Fruit fly (Drosophila melanogaster) whole organism, embryonic: ENCODE results near the gene mAcon1.

Source experiments
- Abd-B ChIP-seq: fragments of 200-800 bp; sonication (Bioruptor generic); optimal IDR thresholded peaks from 2 replicates; lab custom pipeline; 2018; ENCODE audit warnings: missing biosample characterization, mild to moderate bottlenecking, missing genetic modification characterization, moderate library complexity
- Aef1 ChIP-seq: fragments of 200-800 bp; sonication (Bioruptor generic); IDR thresholded peaks from 3 replicates; pipeline ENCODE4 v1.3.6; 2022; ENCODE audit warnings: missing biosample characterization, missing genetic modification characterization
- Asciz ChIP-seq: fragments of 200-800 bp; sonication (Bioruptor generic); optimal IDR thresholded peaks from 2 replicates; lab custom pipeline; 2017; ENCODE audit warnings: missing biosample characterization, mild to moderate bottlenecking, missing genetic modification characterization, missing genetic modification reagents
- Atf6 ChIP-seq: fragments of 200-800 bp; sonication (Bioruptor generic); IDR thresholded peaks from 2 replicates; pipeline ENCODE4 v1.3.6; 2022; ENCODE audit warnings: missing biosample characterization, missing genetic modification characterization
- CG14965 ChIP-seq: fragments of 200-800 bp; sonication (Bioruptor generic); optimal IDR thresholded peaks from 2 replicates; lab custom pipeline; 2016; ENCODE audit warnings: missing biosample characterization, missing genetic modification characterization, borderline replicate concordance
- CG1529 ChIP-seq: fragments of 200-800 bp; sonication (Bioruptor generic); optimal IDR thresholded peaks from 3 replicates; lab custom pipeline; 2018; ENCODE audit warnings: missing biosample characterization, missing genetic modification characterization
- CG15696 ChIP-seq: fragments of 200-800 bp; sonication (Bioruptor generic); optimal IDR thresholded peaks from 2 replicates; lab custom pipeline; 2019; ENCODE audit warnings: missing biosample characterization, mild to moderate bottlenecking, missing genetic modification characterization, moderate library complexity
- CG16813 ChIP-seq: fragments of 200-800 bp; sonication (Bioruptor generic); IDR thresholded peaks from 3 replicates; pipeline ENCODE4 v1.3.6; 2022; ENCODE audit warnings: missing biosample characterization, missing genetic modification characterization; ENCODE audit not compliant: partially characterized antibody
- CG17328 ChIP-seq: fragments of 200-800 bp; sonication (Bioruptor generic); IDR thresholded peaks from 2 replicates; pipeline ENCODE4 v1.3.6; 2022; ENCODE audit warnings: missing biosample characterization, missing genetic modification characterization
- CG17568 ChIP-seq: fragments of 200-800 bp; sonication (Bioruptor generic); optimal IDR thresholded peaks from 2 replicates; lab custom pipeline; 2018; ENCODE audit warnings: missing biosample characterization, mild to moderate bottlenecking, missing genetic modification characterization, moderate library complexity
- CG18599 ChIP-seq: fragments of 200-800 bp; sonication (Bioruptor generic); optimal IDR thresholded peaks from 3 replicates; lab custom pipeline; 2017; ENCODE audit warnings: missing biosample characterization, missing genetic modification characterization, mild to moderate bottlenecking, moderate library complexity, missing genetic modification reagents
- CG2199 ChIP-seq: fragments of 200-800 bp; sonication (Bioruptor generic); IDR thresholded peaks from 3 replicates; pipeline ENCODE4 v1.3.6; 2022; ENCODE audit warnings: missing biosample characterization, missing genetic modification characterization
- CG2712 ChIP-seq: fragments of 200-800 bp; optimal IDR thresholded peaks from 3 replicates; lab custom pipeline; 2019; ENCODE audit warnings: missing biosample characterization, mild to moderate bottlenecking, missing genetic modification characterization, moderate library complexity
- CG30403 ChIP-seq: fragments of 200-800 bp; sonication (Bioruptor generic); optimal IDR thresholded peaks from 3 replicates; lab custom pipeline; 2016; ENCODE audit warnings: missing biosample characterization, missing genetic modification characterization
- CG34224 ChIP-seq: fragments of 200-800 bp; sonication (Bioruptor generic); IDR thresholded peaks from 3 replicates; pipeline ENCODE4 v1.3.6; 2022; ENCODE audit warnings: missing biosample characterization, missing genetic modification characterization; ENCODE audit not compliant: partially characterized antibody
- CG3726 ChIP-seq: fragments of 200-800 bp; sonication (Bioruptor generic); IDR thresholded peaks from 3 replicates; pipeline ENCODE4, ENCODE4 v1.3.6; 2022; ENCODE audit warnings: missing biosample characterization, missing genetic modification characterization
- CG4328 ChIP-seq: fragments of 200-800 bp; sonication (Bioruptor generic); optimal IDR thresholded peaks from 3 replicates; lab custom pipeline; 2017; ENCODE audit warnings: missing biosample characterization, missing genetic modification reagents, missing genetic modification characterization
- CG4360 ChIP-seq: fragments of 200-800 bp; sonication (Bioruptor generic); IDR thresholded peaks from 2 replicates; pipeline ENCODE4 v1.3.6; 2022; ENCODE audit warnings: missing biosample characterization, missing genetic modification characterization
- CG6813 ChIP-seq: fragments of 200-800 bp; sonication (Bioruptor generic); optimal IDR thresholded peaks from 2 replicates; lab custom pipeline; 2017; ENCODE audit warnings: missing biosample characterization, missing genetic modification characterization, mild to moderate bottlenecking, moderate library complexity, missing genetic modification reagents
- CG7928 ChIP-seq: fragments of 200-800 bp; sonication (Bioruptor generic); optimal IDR thresholded peaks from 2 replicates; lab custom pipeline; 2017; ENCODE audit warnings: missing biosample characterization, mild to moderate bottlenecking, missing genetic modification characterization
- CG9215 ChIP-seq: fragments of 200-800 bp; sonication (Bioruptor generic); IDR thresholded peaks from 2 replicates; pipeline ENCODE4 v1.3.6; 2022; ENCODE audit warnings: missing biosample characterization, missing genetic modification characterization
- Dfd ChIP-seq, 2 experiments: fragments of >200 bp; optimal IDR thresholded peaks; 2 replicates each; lab custom pipeline; 2017; ENCODE audit warnings: missing biosample characterization in 2 of 2, missing genetic modification characterization in 2 of 2
- Dref ChIP-seq: fragments of 200-800 bp; sonication (Bioruptor generic); IDR thresholded peaks from 2 replicates; pipeline ENCODE4 v1.3.6; 2022; ENCODE audit warnings: missing biosample characterization, missing genetic modification characterization
- Eip74EF ChIP-seq, 2 experiments: fragments of 200-800 bp in 1 of 2; fragments of >200 bp in 1 of 2; sonication (Bioruptor generic) in 1 of 2; optimal IDR thresholded peaks; 2 replicates each; lab custom pipeline; 2017 to 2019; ENCODE audit warnings: missing biosample characterization in 2 of 2, missing genetic modification characterization in 2 of 2, mild to moderate bottlenecking in 1 of 2, moderate library complexity in 1 of 2
- Gsc ChIP-seq: fragments of 200-800 bp; sonication (Bioruptor generic); IDR thresholded peaks from 2 replicates; pipeline ENCODE4 v1.3.6; 2022; ENCODE audit warnings: missing biosample characterization, missing genetic modification characterization
- H2.0 ChIP-seq: fragments of 200-800 bp; sonication (Bioruptor generic); IDR thresholded peaks from 2 replicates; pipeline ENCODE4 v1.3.6; 2022; ENCODE audit warnings: missing biosample characterization, missing genetic modification characterization
- NC2β ChIP-seq: fragments of 200-800 bp; sonication (Bioruptor generic); optimal IDR thresholded peaks from 2 replicates; lab custom pipeline; 2016; ENCODE audit warnings: missing biosample characterization, missing genetic modification characterization
- Oli ChIP-seq: fragments of 200-800 bp; sonication (Bioruptor generic); optimal IDR thresholded peaks from 2 replicates; lab custom pipeline; 2018; ENCODE audit warnings: missing biosample characterization, mild to moderate bottlenecking, missing genetic modification characterization, moderate library complexity
- Six4 ChIP-seq: fragments of 200-800 bp; sonication (Bioruptor generic); optimal IDR thresholded peaks from 2 replicates; lab custom pipeline; 2016; ENCODE audit warnings: missing biosample characterization, missing genetic modification characterization
- Taf1 ChIP-seq: fragments of 200-800 bp; sonication (Bioruptor generic); IDR thresholded peaks from 2 replicates; pipeline ENCODE4 v1.3.6; 2022; ENCODE audit warnings: missing biosample characterization, missing genetic modification characterization
- Vsx1 ChIP-seq: fragments of 200-800 bp; sonication (Bioruptor generic); optimal IDR thresholded peaks from 2 replicates; lab custom pipeline; 2017; ENCODE audit warnings: missing biosample characterization, mild to moderate bottlenecking, missing genetic modification characterization, missing genetic modification reagents
- abd-A ChIP-seq: fragments of 200-800 bp; sonication (Bioruptor generic); optimal IDR thresholded peaks from 3 replicates; lab custom pipeline; 2019; ENCODE audit warnings: missing biosample characterization, mild to moderate bottlenecking, missing genetic modification characterization, moderate library complexity
- ato ChIP-seq: fragments of 200-800 bp; sonication (Bioruptor generic); IDR thresholded peaks from 2 replicates; pipeline ENCODE4 v1.3.6; 2022; ENCODE audit warnings: missing biosample characterization, missing genetic modification characterization; ENCODE audit not compliant: partially characterized antibody
- danr ChIP-seq: fragments of 200-800 bp; sonication (Bioruptor generic); IDR thresholded peaks from 2 replicates; pipeline ENCODE4 v1.3.6; 2022; ENCODE audit warnings: missing biosample characterization, missing genetic modification characterization
- dimm ChIP-seq: fragments of 200-800 bp; sonication (Bioruptor generic); IDR thresholded peaks from 2 replicates; pipeline ENCODE4 v1.3.6; 2022; ENCODE audit warnings: missing biosample characterization, missing genetic modification characterization
- dmrt11E ChIP-seq: fragments of 200-800 bp; sonication (Bioruptor generic); optimal IDR thresholded peaks from 3 replicates; lab custom pipeline; 2018; ENCODE audit warnings: missing biosample characterization, mild to moderate bottlenecking, missing genetic modification characterization, moderate library complexity
- esg ChIP-seq: fragments of 200-800 bp; sonication (Bioruptor generic); conservative IDR thresholded peaks from 2 replicates; pipeline ENCODE4 v1.3.6; 2022; ENCODE audit warnings: missing biosample characterization, missing genetic modification characterization
- eve ChIP-seq, 2 experiments: fragments of >200 bp; optimal IDR thresholded peaks; 2 replicates each; lab custom pipeline; 2017; ENCODE audit warnings: missing biosample characterization in 2 of 2, missing genetic modification characterization in 2 of 2
- inv ChIP-seq: fragments of 200-800 bp; sonication (Bioruptor generic); IDR thresholded peaks from 2 replicates; pipeline ENCODE4 v1.3.6; 2022; ENCODE audit warnings: missing biosample characterization, missing genetic modification characterization; ENCODE audit not compliant: partially characterized antibody
- knrl ChIP-seq: fragments of 200-800 bp; sonication (Bioruptor generic); IDR thresholded peaks from 3 replicates; pipeline ENCODE4 v1.3.6; 2022; ENCODE audit warnings: missing biosample characterization, missing genetic modification characterization; ENCODE audit not compliant: partially characterized antibody
- nerfin-2 ChIP-seq: fragments of 200-800 bp; sonication (Bioruptor generic); IDR thresholded peaks from 2 replicates; pipeline ENCODE4 v1.3.6; 2022; ENCODE audit warnings: missing biosample characterization, missing genetic modification characterization; ENCODE audit not compliant: partially characterized antibody
- pum ChIP-seq: fragments of 200-800 bp; sonication (Bioruptor generic); optimal IDR thresholded peaks from 2 replicates; lab custom pipeline; 2016; ENCODE audit warnings: missing biosample characterization, missing genetic modification characterization
- so ChIP-seq: fragments of 200-800 bp; sonication (Bioruptor generic); IDR thresholded peaks from 3 replicates; pipeline ENCODE4 v1.3.6; 2022; ENCODE audit warnings: missing biosample characterization, missing genetic modification characterization

The mAcon1 gene

dm6 chr2L:21198633-21199264 is 30.4 kb downstream of the mAcon1 start, which contains the start of gene Ret (continued):
- peak; percentile 11 for TF ChIP-seq CG1529 (GFP tag; lab: Kevin White, UChicago)
- peak; percentile 6 for TF ChIP-seq Asciz (GFP tag; lab: Kevin White, UChicago)
- TF ChIP-seq dmrt11E (tag; lab: Kevin White, UChicago): peak; percentile 1
- TF ChIP-seq dimm: no peak
- peak; percentile 37; the same call in 1 of the 3 replicates for TF ChIP-seq CG2199
- TF ChIP-seq CG16813 (GFP tag; lab: Robert Waterston, UW): no peak
- TF ChIP-seq knrl (GFP tag; lab: Robert Waterston, UW): no peak
- peak; percentile 14; the same call in 1 of the 2 replicates for TF ChIP-seq ato (GFP tag; lab: Robert Waterston, UW)
- TF ChIP-seq Vsx1: no peak
- no peak for TF ChIP-seq CG4328 (GFP tag; lab: Kevin White, UChicago)
- peak; percentile 14 for TF ChIP-seq CG6813

dm6 chr2L:21200275-21200674 is 31.9 kb downstream of the mAcon1 start, which contains the start of gene CG31624:
Gene CG31624 (minus strand): TSS chr2L:21200375.
- no peak for TF ChIP-seq CG18599 (GFP tag; lab: Kevin White, UChicago)
- TF ChIP-seq CG17568 (GFP tag; lab: Kevin White, UChicago): no peak
- no peak for TF ChIP-seq inv
- TF ChIP-seq Six4 (GFP tag; lab: Kevin White, UChicago): no peak
- TF ChIP-seq CG17328 (GFP tag; lab: Robert Waterston, UW): no peak
- TF ChIP-seq eve (GFP tag; optimal IDR thresholded peaks at IDR 0.05; lab: Kevin White, UChicago): no peak
- TF ChIP-seq pum (GFP tag; lab: Kevin White, UChicago): no peak
- TF ChIP-seq Eip74EF (GFP tag; optimal IDR thresholded peaks at IDR 0.05; lab: Kevin White, UChicago): no peak
- TF ChIP-seq, all 482 proteins: peak for 0

- TF ChIP-seq nerfin-2 (GFP tag; lab: Robert Waterston, UW): no peak
- TF ChIP-seq Abd-B (GFP tag; lab: Kevin White, UChicago): no peak
- TF ChIP-seq Taf1 (GFP tag; lab: Robert Waterston, UW): no peak
- TF ChIP-seq NC2β: no peak
- TF ChIP-seq CG9215 (GFP tag; lab: Robert Waterston, UW): no peak
Measured at dm6 chr2L:21202702-21203101, 34.3 kb downstream of the mAcon1 start, which contains the start of gene CG31988. Gene CG31988 (minus strand): TSS chr2L:21202802.

- TF ChIP-seq CG2199: peak; percentile 23; the same call in 1 of the 3 replicates
- TF ChIP-seq Aef1 (GFP tag; lab: Robert Waterston, UW): no peak
- TF ChIP-seq CG15696: no peak
- no peak for TF ChIP-seq esg (GFP tag; lab: Robert Waterston, UW)
Measured at dm6 chr2L:21206193-21206592, 37.8 kb downstream of the mAcon1 start, which contains the start of gene clumsy. Gene clumsy (plus strand): TSS chr2L:21206493.

dm6 chr2L:21214961-21215362 is 46.6 kb downstream of the mAcon1 start:
- TF ChIP-seq CG7928 (no peak), Dref (no peak), Oli (tag; lab: Kevin White, UChicago) (no peak), Gsc (GFP tag; lab: Robert Waterston, UW) (no peak), Dfd (GFP tag; optimal IDR thresholded peaks at IDR 0.05; lab: Kevin White, UChicago) (no peak), CG2712 (tag; lab: Kevin White, UChicago) (no peak), so (0 out of 3 replicates have a peak, but pooled peaks have one; percentile 33), danr (GFP tag; lab: Robert Waterston, UW) (no peak), CG4360 (GFP tag; lab: Robert Waterston, UW) (no peak), CG30403 (GFP tag; lab: Kevin White, UChicago) (peak; percentile 11), dmrt11E (tag; lab: Kevin White, UChicago) (peak; percentile 19), CG14965 (GFP tag; lab: Kevin White, UChicago) (no peak), CG3726 (GFP tag; lab: Robert Waterston, UW) (no peak), CG34224 (GFP tag; lab: Robert Waterston, UW) (0 out of 3 replicates have a peak, but pooled peaks have one; percentile 37), H2.0 (GFP tag; lab: Robert Waterston, UW) (no peak), Atf6 (peak; percentile 27), abd-A (tag; lab: Kevin White, UChicago) (no peak)
